Worm (Caenorhabditis elegans) whole organism, L2 larva: ENCODE measurements around the gene dmsr-6.

ENCODE experiments used
- C34F6.9 ChIP-seq: fragments of 150-350 bp; optimal IDR thresholded peaks from 2 replicates; lab custom pipeline; 2014; ENCODE audit warnings: missing biosample characterization, missing genetic modification characterization
- F13H6.1 ChIP-seq: sonication (generic microtip); optimal IDR thresholded peaks from 2 replicates; lab custom pipeline; 2016; ENCODE audit warnings: missing genetic modification characterization, missing compliant biosample characterization
- Y55F3AM.14 ChIP-seq: fragments of 200-800 bp; sonication (Bioruptor generic); optimal IDR thresholded peaks from 2 replicates; lab custom pipeline; 2018; ENCODE audit warnings: mild to moderate bottlenecking, missing genetic modification characterization, missing compliant biosample characterization
- ZK546.5 ChIP-seq: sonication (generic microtip); optimal IDR thresholded peaks from 2 replicates; lab custom pipeline; 2017; ENCODE audit warnings: missing biosample characterization, missing genetic modification characterization
- dmd-4 ChIP-seq: sonication (generic microtip); optimal IDR thresholded peaks from 2 replicates; lab custom pipeline; 2017; ENCODE audit warnings: missing biosample characterization, missing genetic modification characterization
- egl-27 ChIP-seq: sonication (generic microtip); optimal IDR thresholded peaks from 3 replicates; lab custom pipeline; 2017; ENCODE audit warnings: missing biosample characterization, missing genetic modification reagents, missing genetic modification characterization
- elt-1 ChIP-seq: fragments of 150-350 bp; optimal IDR thresholded peaks from 2 replicates; lab custom pipeline; 2014; ENCODE audit warnings: missing biosample characterization, missing genetic modification characterization
- elt-3 ChIP-seq: sonication (generic microtip); optimal IDR thresholded peaks from 2 replicates; lab custom pipeline; 2017; ENCODE audit warnings: missing biosample characterization, missing genetic modification characterization
- fos-1 ChIP-seq: fragments of 150-350 bp; optimal IDR thresholded peaks from 2 replicates; lab custom pipeline; 2014; ENCODE audit warnings: missing biosample characterization, missing genetic modification characterization
- gmeb-1 ChIP-seq: fragments of 150-350 bp; optimal IDR thresholded peaks from 2 replicates; lab custom pipeline; 2014; ENCODE audit warnings: missing biosample characterization, missing genetic modification characterization
- lsy-2 ChIP-seq, 2 experiments: fragments of 150-350 bp in 1 of 2; sonication (generic microtip) in 1 of 2; optimal IDR thresholded peaks; 2 replicates each; lab custom pipeline; 2014 to 2017; ENCODE audit warnings: missing biosample characterization in 2 of 2, missing genetic modification characterization in 2 of 2
- mab-5 ChIP-seq: fragments of 150-350 bp; optimal IDR thresholded peaks from 2 replicates; lab custom pipeline; 2014; ENCODE audit warnings: missing biosample characterization, missing genetic modification characterization
- mdl-1 ChIP-seq, 2 experiments: fragments of 150-350 bp in 1 of 2; sonication (generic microtip) in 1 of 2; optimal IDR thresholded peaks; 2 replicates each; lab custom pipeline; 2017; ENCODE audit warnings: missing biosample characterization in 2 of 2, missing genetic modification characterization in 2 of 2
- nhr-12 ChIP-seq: fragments of 150-350 bp; optimal IDR thresholded peaks from 2 replicates; lab custom pipeline; 2014; ENCODE audit warnings: missing biosample characterization, missing genetic modification characterization
- nhr-129 ChIP-seq: fragments of 150-350 bp; optimal IDR thresholded peaks from 2 replicates; lab custom pipeline; 2014; ENCODE audit warnings: missing biosample characterization, missing genetic modification characterization
- nhr-21 ChIP-seq: fragments of 150-350 bp; optimal IDR thresholded peaks from 2 replicates; lab custom pipeline; 2014; ENCODE audit warnings: missing biosample characterization, missing genetic modification characterization
- nhr-25 ChIP-seq: fragments of 150-350 bp; sonication (generic microtip); optimal IDR thresholded peaks from 3 replicates; lab custom pipeline; 2014; ENCODE audit warnings: missing biosample characterization, missing genetic modification characterization
- peb-1 ChIP-seq: fragments of 150-350 bp; optimal IDR thresholded peaks from 2 replicates; lab custom pipeline; 2014; ENCODE audit warnings: missing biosample characterization, missing genetic modification characterization
- sem-4 ChIP-seq: fragments of 150-350 bp; optimal IDR thresholded peaks from 2 replicates; lab custom pipeline; 2014; ENCODE audit warnings: missing biosample characterization, missing genetic modification reagents, missing genetic modification characterization
- skn-1 ChIP-seq: sonication (generic microtip); optimal IDR thresholded peaks from 2 replicates; lab custom pipeline; 2017; ENCODE audit warnings: missing biosample characterization, missing genetic modification characterization
- sma-3 ChIP-seq: sonication (generic microtip); optimal IDR thresholded peaks from 2 replicates; lab custom pipeline; 2016; ENCODE audit warnings: missing genetic modification reagents, missing genetic modification characterization, missing compliant biosample characterization
- sma-9 ChIP-seq, 2 experiments: fragments of 150-350 bp in 1 of 2; sonication (generic microtip) in 1 of 2; optimal IDR thresholded peaks; 2 replicates each; lab custom pipeline; 2014 to 2016; ENCODE audit warnings: missing genetic modification characterization in 2 of 2, mild to moderate bottlenecking in 1 of 2, missing biosample characterization in 1 of 2, missing compliant biosample characterization in 1 of 2, missing genetic modification reagents in 1 of 2, moderate library complexity in 1 of 2
- snpc-4 ChIP-seq: fragments of 150-350 bp; optimal IDR thresholded peaks from 2 replicates; lab custom pipeline; 2014; ENCODE audit warnings: missing biosample characterization, missing genetic modification characterization
- unc-39 ChIP-seq: fragments of 150-350 bp; optimal IDR thresholded peaks from 2 replicates; lab custom pipeline; 2014; ENCODE audit warnings: missing biosample characterization, missing genetic modification characterization
- unc-55 ChIP-seq: fragments of 150-350 bp; sonication (generic microtip); optimal IDR thresholded peaks from 3 replicates; lab custom pipeline; 2014; ENCODE audit warnings: missing biosample characterization, missing genetic modification reagents, missing genetic modification characterization
- unc-62 ChIP-seq: fragments of 150-350 bp; optimal IDR thresholded peaks from 2 replicates; lab custom pipeline; 2014; ENCODE audit warnings: missing biosample characterization, missing genetic modification reagents, missing genetic modification characterization
- zag-1 ChIP-seq: fragments of 150-350 bp; optimal IDR thresholded peaks from 2 replicates; lab custom pipeline; 2014; ENCODE audit warnings: missing biosample characterization, missing genetic modification characterization
- ztf-1 ChIP-seq: fragments of 200-800 bp; sonication (Bioruptor generic); conservative IDR thresholded peaks from 2 replicates; pipeline ENCODE4 v1.3.6; 2022; ENCODE audit warnings: missing genetic modification characterization, missing compliant biosample characterization
- ztf-11 ChIP-seq: sonication (generic microtip); optimal IDR thresholded peaks from 2 replicates; lab custom pipeline; 2017; ENCODE audit warnings: missing biosample characterization, missing genetic modification characterization
- ztf-4 ChIP-seq: fragments of 150-350 bp; optimal IDR thresholded peaks from 2 replicates; lab custom pipeline; 2014; ENCODE audit warnings: missing biosample characterization, missing genetic modification characterization

dmsr-6 gene

ce11 chrII:14408312-14408711, 47.1 kb upstream of the dmsr-6 start, which contains the start of gene F26H11.4:
F26H11.4 (plus strand) TSS chrII:14408612.
- TF ChIP-seq ZK546.5 (no peak), sma-9 (GFP tag; optimal IDR thresholded peaks at IDR 0.05; lab: Kevin White, UChicago) (no peak), sma-9 (tag; optimal IDR thresholded peaks at IDR 0.05; lab: Kevin White, UChicago) (no peak)

ce11 chrII:14410768-14411167, 44.7 kb upstream of the dmsr-6 start, which contains the start of gene dsb-2:
dsb-2 (plus strand) TSS chrII:14411095.
- TF ChIP-seq ztf-11 (tag; lab: Kevin White, UChicago) (no peak), elt-1 (tag; lab: Kevin White, UChicago) (no peak)

ce11 chrII:14413035-14413525, 42.4 kb upstream of the dmsr-6 start, which contains the start of gene exl-1:
exl-1 (minus strand) TSS chrII:14413475.
- TF ChIP-seq peb-1 (tag; lab: Kevin White, UChicago) (no peak), unc-55 (no peak), lsy-2 (tag; optimal IDR thresholded peaks at IDR 0.05; lab: Kevin White, UChicago) (no peak), nhr-12 (no peak), snpc-4 (tag; lab: Kevin White, UChicago) (no peak), gmeb-1 (tag; lab: Kevin White, UChicago) (peak; percentile 49), fos-1 (tag; lab: Kevin White, UChicago) (no peak), nhr-129 (tag; lab: Kevin White, UChicago) (peak; percentile 16)

- TF ChIP-seq elt-3 (tag; lab: Kevin White, UChicago) (no peak), ztf-1 (GFP tag; lab: Robert Waterston, UW) (no peak), mdl-1 (tag; optimal IDR thresholded peaks at IDR 0.05; lab: Kevin White, UChicago) (no peak)
Observed at ce11 chrII:14413709-14414108, 41.7 kb upstream of the dmsr-6 start.

- TF ChIP-seq unc-55 = peak; percentile 10
- TF ChIP-seq fos-1 (tag; lab: Kevin White, UChicago) = peak; percentile 22
- TF ChIP-seq nhr-21 (tag; lab: Kevin White, UChicago) = no peak
- TF ChIP-seq, all 48 proteins: peak for 2
Observed at ce11 chrII:14415427-14415826, 40.0 kb upstream of the dmsr-6 start.

ce11 chrII:14416988-14417387, 38.4 kb upstream of the dmsr-6 start:
- no peak for TF ChIP-seq ztf-1 (GFP tag; lab: Robert Waterston, UW)
- TF ChIP-seq ztf-11 (tag; lab: Kevin White, UChicago) = no peak
- no peak for TF ChIP-seq Y55F3AM.14
- peak; percentile 43 for TF ChIP-seq snpc-4 (tag; lab: Kevin White, UChicago)
- no peak for TF ChIP-seq mab-5 (tag; lab: Kevin White, UChicago)
- TF ChIP-seq zag-1 (tag; lab: Kevin White, UChicago) = no peak
- no peak for TF ChIP-seq F13H6.1 (tag; lab: Kevin White, UChicago)
- TF ChIP-seq C34F6.9 (tag; lab: Kevin White, UChicago) = peak; percentile 51
- no peak for TF ChIP-seq fos-1 (tag; lab: Kevin White, UChicago)
- TF ChIP-seq nhr-129 (tag; lab: Kevin White, UChicago) = no peak
- no peak for TF ChIP-seq dmd-4 (tag; lab: Kevin White, UChicago)
- no peak for TF ChIP-seq sem-4
- peak; percentile 52 for TF ChIP-seq unc-55
- TF ChIP-seq gmeb-1 (tag; lab: Kevin White, UChicago) = no peak
- TF ChIP-seq unc-62 = no peak
- TF ChIP-seq peb-1 (tag; lab: Kevin White, UChicago) = no peak
- TF ChIP-seq skn-1 (tag; lab: Kevin White, UChicago) = no peak
- no peak for TF ChIP-seq mdl-1 (tag; optimal IDR thresholded peaks at IDR 0.05; lab: Kevin White, UChicago)

- TF ChIP-seq peb-1 (tag; lab: Kevin White, UChicago) = no peak
- TF ChIP-seq unc-55 = no peak
- TF ChIP-seq dmd-4 (tag; lab: Kevin White, UChicago) = no peak
- no peak for TF ChIP-seq zag-1 (tag; lab: Kevin White, UChicago)
- no peak for TF ChIP-seq nhr-129 (tag; lab: Kevin White, UChicago)
- no peak for TF ChIP-seq unc-39 (tag; lab: Kevin White, UChicago)
- no peak for TF ChIP-seq ztf-4 (tag; lab: Kevin White, UChicago)
- no peak for TF ChIP-seq Y55F3AM.14
- no peak for TF ChIP-seq ztf-11 (tag; lab: Kevin White, UChicago)
- no peak for TF ChIP-seq nhr-21 (tag; lab: Kevin White, UChicago)
- no peak for TF ChIP-seq egl-27
- TF ChIP-seq sma-3 (GFP tag; lab: Kevin White, UChicago) = no peak
- no peak for TF ChIP-seq nhr-25 (tag; lab: Kevin White, UChicago)
Observed at ce11 chrII:14424791-14425190, 30.6 kb upstream of the dmsr-6 start, which contains the start of gene plx-2. plx-2 (minus strand) TSS chrII:14424891.
